Worm (Caenorhabditis elegans): ENCODE measurements around the gene gipc-1.
A peak's percentile ranks its signal among the peaks of the same experiment; 100 is the strongest.

gipc-1 gene

ce11 chrIII:4890997-4891396 is 20.4 kb downstream of the gipc-1 start, which contains the start of gene F26F4.5 (continued):
- TF ChIP-seq madf-6 (GFP tag; IDR thresholded peaks at IDR 0.05): peak; percentile 90

ce11 chrIII:4893540-4893939 is 23.0 kb downstream of the gipc-1 start, which contains the start of gene F26F4.6:
Gene F26F4.6 (minus strand): TSS chrIII:4893640.
- no peak for TF ChIP-seq ama-1 (optimal IDR thresholded peaks at IDR 0.05)
- TF ChIP-seq ama-1 (GFP tag; optimal IDR thresholded peaks at IDR 0.05): no peak
- no peak for TF ChIP-seq efl-1 (GFP tag; optimal IDR thresholded peaks at IDR 0.05)
- no peak for TF ChIP-seq hlh-26 (GFP tag; conservative IDR thresholded peaks at IDR 0.05)
- no peak for TF ChIP-seq nfya-2 (GFP tag; IDR thresholded peaks at IDR 0.05)
- no peak for TF ChIP-seq rec-8 (tag; optimal IDR thresholded peaks at IDR 0.05)
- no peak for TF ChIP-seq B0019.2 (GFP tag; conservative IDR thresholded peaks at IDR 0.05)
- TF ChIP-seq tbx-9 (tag; optimal IDR thresholded peaks at IDR 0.05; ENCODE audit: borderline replicate concordance): no peak
- no peak for TF ChIP-seq nhr-120 (GFP tag; IDR thresholded peaks at IDR 0.05)
- no peak for TF ChIP-seq madf-3 (GFP tag; IDR thresholded peaks at IDR 0.05)
- TF ChIP-seq D2030.7 (GFP tag; IDR thresholded peaks at IDR 0.05): no peak
- no peak for TF ChIP-seq ztf-26 (tag; optimal IDR thresholded peaks at IDR 0.05)
- no peak for TF ChIP-seq lin-35 (GFP tag; optimal IDR thresholded peaks at IDR 0.05)
- no peak for TF ChIP-seq madf-8 (GFP tag; conservative IDR thresholded peaks at IDR 0.05)
- no peak for TF ChIP-seq nfyb-1 (GFP tag; IDR thresholded peaks at IDR 0.05)
- no peak for TF ChIP-seq F10E7.11 (tag; optimal IDR thresholded peaks at IDR 0.05)
- no peak for TF ChIP-seq dox-1 (GFP tag; IDR thresholded peaks at IDR 0.05)
- TF ChIP-seq Y56A3A.18 (GFP tag; IDR thresholded peaks at IDR 0.05): no peak

ce11 chrIII:4895313-4895712 is 24.7 kb downstream of the gipc-1 start:
- TF ChIP-seq B0019.2 (GFP tag; conservative IDR thresholded peaks at IDR 0.05) (no peak), nfya-2 (GFP tag; IDR thresholded peaks at IDR 0.05) (no peak), K11D2.4 (GFP tag; IDR thresholded peaks at IDR 0.05) (no peak), pbrm-1 (GFP tag; IDR thresholded peaks at IDR 0.05) (no peak), F39B2.1 (GFP tag; IDR thresholded peaks at IDR 0.05) (no peak), ceh-40 (GFP tag; IDR thresholded peaks at IDR 0.05) (no peak)

- no peak for TF ChIP-seq pbrm-1 (GFP tag; IDR thresholded peaks at IDR 0.05)
- TF ChIP-seq F49E8.2 (tag; optimal IDR thresholded peaks at IDR 0.05; ENCODE audit: insufficient read depth): no peak
- TF ChIP-seq K11D2.4 (GFP tag; IDR thresholded peaks at IDR 0.05): no peak
- TF ChIP-seq snpc-4 (GFP tag; optimal IDR thresholded peaks at IDR 0.05): no peak
- no peak for TF ChIP-seq snpc-4 (tag; optimal IDR thresholded peaks at IDR 0.05)
- no peak for TF ChIP-seq hmg-1.2 (GFP tag; IDR thresholded peaks at IDR 0.05)
- no peak for TF ChIP-seq rcor-1 (GFP tag; IDR thresholded peaks at IDR 0.05)
- TF ChIP-seq Y53F4B.3 (GFP tag; IDR thresholded peaks at IDR 0.05): no peak
- no peak for TF ChIP-seq ceh-91 (GFP tag; IDR thresholded peaks at IDR 0.05)
- TF ChIP-seq T26A5.8 (tag; optimal IDR thresholded peaks at IDR 0.05): no peak
- no peak for TF ChIP-seq F55B11.4 (tag; optimal IDR thresholded peaks at IDR 0.05; ENCODE audit: borderline replicate concordance, insufficient read depth)
- no peak for TF ChIP-seq madf-8 (GFP tag; conservative IDR thresholded peaks at IDR 0.05)
- no peak for TF ChIP-seq dpff-1 (tag; optimal IDR thresholded peaks at IDR 0.05)
- TF ChIP-seq chd-7 (tag; optimal IDR thresholded peaks at IDR 0.05): no peak
- TF ChIP-seq nfyb-1 (GFP tag; IDR thresholded peaks at IDR 0.05): no peak
- no peak for TF ChIP-seq bed-2 (GFP tag; IDR thresholded peaks at IDR 0.05)
- TF ChIP-seq nhr-120 (GFP tag; IDR thresholded peaks at IDR 0.05): no peak
- TF ChIP-seq lin-54 (GFP tag; optimal IDR thresholded peaks at IDR 0.05): no peak
- no peak for TF ChIP-seq tlf-1 (GFP tag; optimal IDR thresholded peaks at IDR 0.05)
These were observed 28.5 kb downstream of the gipc-1 start, which contains the start of gene nhl-2 for ce11 chrIII:4899035-4899578. Gene nhl-2 (minus strand): TSS chrIII:4899085.

Data from whole organism, young adult.